Fruit fly (Drosophila melanogaster) S2 (cell line): ENCODE results near the gene CG14710.

Source experiments
- CG8478 ChIP-seq: fragments of >200 bp; optimal IDR thresholded peaks from 2 replicates; lab custom pipeline; 2018
- CTCF ChIP-seq, 2 experiments: fragments of >200 bp; optimal IDR thresholded peaks; 2 replicates each; lab custom pipeline; 2018

DNA sequence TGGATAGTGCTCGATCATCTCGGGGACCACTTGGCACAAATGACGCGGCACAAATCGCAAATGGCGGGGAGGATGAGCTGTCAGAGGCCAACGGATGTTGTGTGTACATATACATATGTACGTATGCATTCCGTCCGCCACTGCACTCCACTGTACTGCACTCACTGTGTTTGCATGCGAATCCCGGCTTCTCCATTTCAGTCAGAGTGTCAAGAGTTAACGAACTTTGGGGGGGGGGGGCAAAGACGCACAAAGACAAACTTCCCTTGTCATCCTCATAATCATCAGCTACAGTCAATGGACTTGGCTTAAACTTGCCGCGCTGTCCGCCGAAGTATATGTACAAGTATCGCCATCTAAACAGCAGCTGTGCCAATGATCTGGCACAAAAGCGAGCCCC is 5.8 kb upstream of the CG14710 start:
- no peak for TF ChIP-seq CG8478 (lab: Kevin White, UChicago)
- TF ChIP-seq CTCF (optimal IDR thresholded peaks at IDR 0.05; lab: Kevin White, UChicago) = no peak
